Fruit fly (Drosophila melanogaster) S2 (cell line): ENCODE results near the gene AP-2alpha.

ENCODE experiments used
- CG8478 ChIP-seq: fragments of >200 bp; optimal IDR thresholded peaks from 2 replicates; lab custom pipeline; 2018
- CTCF ChIP-seq, 2 experiments: fragments of >200 bp; optimal IDR thresholded peaks; 2 replicates each; lab custom pipeline; 2018

DNA sequence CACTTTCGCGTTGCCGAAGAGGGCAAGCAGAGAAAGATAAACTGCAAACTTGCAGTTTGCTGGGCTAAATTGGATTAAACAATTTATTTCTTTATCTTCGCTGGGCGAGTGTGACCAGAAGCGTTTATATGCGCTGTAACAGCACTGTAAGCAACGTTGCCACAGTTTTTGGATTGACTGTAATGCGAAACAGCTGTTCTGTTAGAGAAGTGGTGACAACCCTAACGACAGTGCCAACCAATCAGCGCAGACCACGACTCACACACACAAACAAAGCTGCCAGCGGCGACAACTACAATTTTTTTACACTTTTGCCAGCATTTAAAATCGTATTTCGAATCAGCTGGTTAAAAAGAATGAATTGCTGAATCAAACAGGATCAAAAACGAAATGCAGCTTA lies 38.3 kb upstream of the AP-2alpha start, which contains the start of the genes crq and shv:
- TF ChIP-seq CTCF (optimal IDR thresholded peaks at IDR 0.05; lab: Kevin White, UChicago), result peak in 1 of 2 experiments; percentile 39
- TF ChIP-seq CG8478 (lab: Kevin White, UChicago), result no peak
